Fruit fly (Drosophila melanogaster) whole organism, pupa: ENCODE data around the gene CG34028.

Source experiments
- CG10348 ChIP-seq: fragments of 200-800 bp; sonication (Bioruptor generic); IDR thresholded peaks from 2 replicates; pipeline ENCODE4 v1.3.6; 2022; ENCODE audit warnings: missing biosample characterization, missing genetic modification characterization
- CG12605 ChIP-seq: fragments of 200-800 bp; sonication (Bioruptor generic); IDR thresholded peaks from 2 replicates; pipeline ENCODE4 v1.3.6; 2022; ENCODE audit warnings: missing biosample characterization, missing genetic modification characterization
- CG13204 ChIP-seq: fragments of 200-800 bp; sonication (Bioruptor generic); optimal IDR thresholded peaks from 2 replicates; lab custom pipeline; 2018; ENCODE audit warnings: missing biosample characterization, mild to moderate bottlenecking, missing genetic modification characterization, moderate library complexity
- CG14655 ChIP-seq: fragments of 200-800 bp; sonication (Bioruptor generic); optimal IDR thresholded peaks from 3 replicates; lab custom pipeline; 2017; ENCODE audit warnings: mild to moderate bottlenecking, missing biosample characterization, missing genetic modification reagents, missing genetic modification characterization
- CG15710 ChIP-seq: fragments of 200-800 bp; sonication (Bioruptor generic); optimal IDR thresholded peaks from 2 replicates; lab custom pipeline; 2018; ENCODE audit warnings: missing biosample characterization, mild to moderate bottlenecking, missing genetic modification characterization, moderate library complexity
- CG17806 ChIP-seq: fragments of 200-800 bp; sonication (Bioruptor generic); optimal IDR thresholded peaks from 2 replicates; lab custom pipeline; 2018; ENCODE audit warnings: missing biosample characterization, mild to moderate bottlenecking, missing genetic modification characterization, moderate library complexity
- CG32121 ChIP-seq: fragments of 200-800 bp; sonication (Bioruptor generic); IDR thresholded peaks from 2 replicates; pipeline ENCODE4 v1.3.6; 2022; ENCODE audit warnings: missing biosample characterization, missing genetic modification characterization
- CG34367 ChIP-seq: fragments of 200-800 bp; sonication (Bioruptor generic); optimal IDR thresholded peaks from 2 replicates; lab custom pipeline; 2018; ENCODE audit warnings: missing biosample characterization, mild to moderate bottlenecking, missing genetic modification characterization
- CG4496 ChIP-seq: fragments of 200-800 bp; sonication (Bioruptor generic); IDR thresholded peaks from 3 replicates; pipeline ENCODE4 v1.3.6; 2022; ENCODE audit warnings: missing biosample characterization, missing genetic modification characterization
- CG8159 ChIP-seq: fragments of 200-800 bp; sonication (Bioruptor generic); optimal IDR thresholded peaks from 3 replicates; lab custom pipeline; 2018; ENCODE audit warnings: missing biosample characterization, mild to moderate bottlenecking, missing genetic modification characterization, moderate library complexity
- CG8301 ChIP-seq: fragments of 200-800 bp; sonication (Bioruptor generic); optimal IDR thresholded peaks from 2 replicates; lab custom pipeline; 2018; ENCODE audit warnings: missing biosample characterization, mild to moderate bottlenecking, missing genetic modification characterization
- CG9948 ChIP-seq: fragments of 200-800 bp; sonication (Bioruptor generic); optimal IDR thresholded peaks from 2 replicates; lab custom pipeline; 2018; ENCODE audit warnings: missing biosample characterization, mild to moderate bottlenecking, missing genetic modification characterization, moderate library complexity
- D1 ChIP-seq: fragments of 200-800 bp; sonication (Bioruptor generic); optimal IDR thresholded peaks from 2 replicates; lab custom pipeline; 2018; ENCODE audit warnings: missing biosample characterization, mild to moderate bottlenecking, missing genetic modification characterization, moderate library complexity
- EcR ChIP-seq: fragments of 200-800 bp; sonication (Bioruptor generic); optimal IDR thresholded peaks from 3 replicates; lab custom pipeline; 2019; ENCODE audit warnings: missing biosample characterization, missing genetic modification characterization, mild to moderate bottlenecking, moderate library complexity, missing genetic modification reagents
- Ets98B ChIP-seq: fragments of 200-800 bp; sonication (Bioruptor generic); IDR thresholded peaks from 2 replicates; pipeline ENCODE4 v1.3.6; 2022; ENCODE audit warnings: missing biosample characterization, missing genetic modification characterization
- Pif1A ChIP-seq: fragments of 200-800 bp; sonication (Bioruptor generic); optimal IDR thresholded peaks from 3 replicates; lab custom pipeline; 2016; ENCODE audit warnings: missing biosample characterization, missing genetic modification characterization
- Pif1B ChIP-seq: fragments of 200-800 bp; sonication (Bioruptor generic); optimal IDR thresholded peaks from 3 replicates; lab custom pipeline; 2016; ENCODE audit warnings: missing biosample characterization, missing genetic modification characterization
- Snoo ChIP-seq: fragments of 200-800 bp; sonication (Bioruptor generic); optimal IDR thresholded peaks from 3 replicates; lab custom pipeline; 2017; ENCODE audit warnings: missing biosample characterization, mild to moderate bottlenecking, missing genetic modification characterization, inconsistent platforms
- fd96Ca ChIP-seq: fragments of 200-800 bp; sonication (Bioruptor generic); IDR thresholded peaks from 3 replicates; pipeline ENCODE4 v1.3.6; 2022; ENCODE audit warnings: missing biosample characterization, missing genetic modification characterization
- gl ChIP-seq: fragments of 200-800 bp; sonication (Bioruptor generic); optimal IDR thresholded peaks from 2 replicates; lab custom pipeline; 2018; ENCODE audit warnings: missing biosample characterization, mild to moderate bottlenecking, missing genetic modification characterization
- rn ChIP-seq: fragments of 200-800 bp; sonication (Bioruptor generic); IDR thresholded peaks from 2 replicates; pipeline ENCODE4 v1.3.6; 2022; ENCODE audit warnings: missing biosample characterization, missing genetic modification characterization

CG34028 gene

DNA sequence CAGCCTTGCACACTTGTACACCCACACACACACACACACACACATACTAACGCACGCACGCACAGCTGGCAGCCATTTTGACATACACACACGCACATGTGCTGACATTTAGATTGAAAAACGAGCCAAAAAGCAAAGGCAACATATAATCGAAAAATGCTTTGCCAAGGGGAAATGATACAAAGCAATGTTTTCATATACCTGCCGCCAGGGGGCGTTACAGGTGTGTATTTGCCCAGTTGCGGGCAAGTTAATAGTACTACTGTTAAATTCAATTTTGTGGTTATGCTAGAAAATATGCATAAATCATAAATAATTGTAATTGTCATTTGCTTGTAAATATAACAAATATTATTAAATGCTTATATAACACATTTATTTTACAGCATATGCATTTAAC lies 21.1 kb downstream of the CG34028 start:
- TF ChIP-seq CG8159 (no peak), CG34367 (tag; lab: Kevin White, UChicago) (no peak), CG14655 (no peak), fd96Ca (no peak), CG32121 (GFP tag; lab: Robert Waterston, UW) (no peak), CG8301 (tag; lab: Kevin White, UChicago) (no peak), EcR (no peak), CG4496 (GFP tag; lab: Robert Waterston, UW) (no peak), CG15710 (tag; lab: Kevin White, UChicago) (no peak), Pif1A (no peak), gl (tag; lab: Kevin White, UChicago) (no peak), Pif1B (GFP tag; lab: Kevin White, UChicago) (no peak)

DNA sequence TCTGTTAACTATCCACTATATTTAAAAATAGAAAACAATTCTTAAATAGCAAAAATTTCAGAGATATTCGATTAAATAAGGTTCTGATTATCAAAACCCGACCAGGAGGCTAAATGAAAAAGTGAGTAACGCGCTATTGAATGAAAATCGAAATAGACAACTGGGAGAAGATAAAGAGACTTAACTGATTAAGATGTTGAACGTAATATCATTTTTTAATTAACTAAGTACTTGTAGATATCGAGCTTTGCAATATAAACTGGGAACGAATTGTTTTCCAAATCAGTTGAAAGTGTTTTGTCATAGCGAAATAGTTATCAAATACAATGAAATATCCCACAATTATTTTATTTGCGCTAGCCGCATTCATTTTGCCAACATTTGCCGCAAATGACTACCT lies 22.2 kb downstream of the CG34028 start, which contains the start of gene CG34026:
Gene CG34026, plus strand, starts transcription at position 301 of the 400 bp plus-strand sequence.
- no peak for TF ChIP-seq Snoo (tag; lab: Kevin White, UChicago)
- TF ChIP-seq CG9948 (tag; lab: Kevin White, UChicago): no peak
- no peak for TF ChIP-seq CG13204
- TF ChIP-seq EcR: no peak
- TF ChIP-seq rn (GFP tag; lab: Robert Waterston, UW): no peak
- no peak for TF ChIP-seq CG10348
- TF ChIP-seq Pif1B (GFP tag; lab: Kevin White, UChicago): no peak
- no peak for TF ChIP-seq CG8159
- no peak for TF ChIP-seq D1 (tag; lab: Kevin White, UChicago)
- no peak for TF ChIP-seq fd96Ca
- no peak for TF ChIP-seq Ets98B (GFP tag; lab: Robert Waterston, UW)

DNA sequence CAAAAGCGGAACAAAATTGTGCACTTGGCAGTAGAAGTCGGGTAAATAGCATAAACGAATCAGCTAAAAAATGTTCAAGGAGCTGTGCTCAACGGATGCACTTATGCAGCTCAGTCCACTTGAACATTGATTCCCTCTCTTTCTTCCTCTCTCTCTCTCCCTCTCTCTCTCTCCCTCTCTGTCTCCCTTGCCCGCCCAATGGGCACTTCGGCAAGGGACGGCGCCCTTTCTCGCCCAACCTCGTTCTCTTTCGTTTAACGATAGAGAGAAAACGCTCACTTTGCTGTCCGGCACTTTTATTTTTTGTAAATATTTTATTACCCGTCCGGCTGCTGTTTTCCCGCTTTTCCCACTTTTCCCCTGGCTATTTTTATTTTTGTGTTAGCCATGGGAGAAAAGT lies 33.1 kb downstream of the CG34028 start:
- TF ChIP-seq Ets98B (GFP tag; lab: Robert Waterston, UW): no peak
- TF ChIP-seq CG12605 (GFP tag; lab: Robert Waterston, UW): no peak
- TF ChIP-seq fd96Ca: no peak
- TF ChIP-seq Pif1B (GFP tag; lab: Kevin White, UChicago): no peak
- no peak for TF ChIP-seq CG13204
- TF ChIP-seq CG14655: no peak
- no peak for TF ChIP-seq CG9948 (tag; lab: Kevin White, UChicago)
- TF ChIP-seq CG8301 (tag; lab: Kevin White, UChicago): no peak
- TF ChIP-seq Pif1A: no peak
- no peak for TF ChIP-seq rn (GFP tag; lab: Robert Waterston, UW)

DNA sequence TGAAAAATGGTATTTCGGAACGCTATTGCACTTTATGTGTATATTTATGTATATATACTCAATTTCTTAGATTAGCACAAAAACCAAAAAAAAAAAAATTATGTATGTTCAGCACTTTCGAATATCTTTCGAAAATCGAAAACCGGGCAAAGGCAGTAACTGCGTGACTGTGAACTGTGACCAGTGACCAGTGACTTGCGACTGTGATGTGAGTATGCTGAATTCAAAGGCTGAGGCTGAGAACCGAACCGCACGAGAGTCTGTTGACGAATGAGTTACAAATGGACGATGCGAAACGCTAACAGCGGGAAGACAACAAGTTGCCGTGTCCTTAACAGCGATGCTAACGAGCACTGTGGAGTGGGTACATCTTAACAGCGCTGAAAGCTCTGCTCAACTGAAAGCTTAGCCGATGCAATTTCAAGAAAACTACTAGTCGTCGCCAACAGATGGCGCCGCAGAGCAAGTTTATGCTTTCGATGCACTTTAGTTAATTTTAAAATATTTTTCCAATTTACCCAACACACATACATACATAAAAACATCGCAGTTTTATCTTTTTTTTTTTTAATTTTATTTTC lies 39.3 kb downstream of the CG34028 start, which contains the start of gene CG32700:
Gene CG32700, minus strand, starts transcription at position 274 of the 581 bp plus-strand sequence.
- TF ChIP-seq CG15710 (tag; lab: Kevin White, UChicago) (no peak), gl (tag; lab: Kevin White, UChicago) (no peak), CG12605 (GFP tag; lab: Robert Waterston, UW) (peak; percentile 35; the same call in 1 of the 2 replicates), CG9948 (tag; lab: Kevin White, UChicago) (no peak), CG13204 (no peak), rn (GFP tag; lab: Robert Waterston, UW) (no peak), CG34367 (tag; lab: Kevin White, UChicago) (no peak), CG14655 (no peak), CG4496 (GFP tag; lab: Robert Waterston, UW) (0 out of 3 replicates have a peak, but pooled peaks have one; percentile 11)

DNA sequence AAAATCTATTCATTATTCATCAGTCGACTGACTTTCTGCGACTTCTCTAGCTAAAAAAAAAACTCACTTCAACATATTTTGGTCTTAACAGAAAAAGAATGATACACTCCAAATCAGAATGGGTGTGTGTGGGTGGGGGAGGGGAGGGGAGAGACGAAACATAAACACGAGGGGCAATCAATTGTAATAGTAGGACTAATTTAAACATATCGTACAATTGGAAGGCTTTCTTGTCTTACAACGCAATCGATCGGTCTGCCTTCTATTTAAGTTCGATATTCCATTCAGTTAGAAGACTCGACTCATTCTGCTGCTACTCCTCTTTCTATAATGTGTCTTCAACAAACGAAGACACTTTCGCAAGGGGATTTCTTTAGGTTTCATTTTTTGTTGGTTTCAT lies 39.9 kb downstream of the CG34028 start:
- TF ChIP-seq CG4496 (GFP tag; lab: Robert Waterston, UW) (no peak), EcR (no peak), gl (tag; lab: Kevin White, UChicago) (no peak), Snoo (tag; lab: Kevin White, UChicago) (no peak), CG9948 (tag; lab: Kevin White, UChicago) (no peak), D1 (tag; lab: Kevin White, UChicago) (no peak), CG10348 (no peak), CG8301 (tag; lab: Kevin White, UChicago) (no peak), CG12605 (GFP tag; lab: Robert Waterston, UW) (no peak), Pif1B (GFP tag; lab: Kevin White, UChicago) (no peak), CG8159 (no peak), CG32121 (GFP tag; lab: Robert Waterston, UW) (no peak), Ets98B (GFP tag; lab: Robert Waterston, UW) (no peak), CG34367 (tag; lab: Kevin White, UChicago) (no peak), CG13204 (no peak), CG17806 (tag; lab: Kevin White, UChicago) (no peak), Pif1A (no peak), rn (GFP tag; lab: Robert Waterston, UW) (no peak), CG14655 (no peak)

DNA sequence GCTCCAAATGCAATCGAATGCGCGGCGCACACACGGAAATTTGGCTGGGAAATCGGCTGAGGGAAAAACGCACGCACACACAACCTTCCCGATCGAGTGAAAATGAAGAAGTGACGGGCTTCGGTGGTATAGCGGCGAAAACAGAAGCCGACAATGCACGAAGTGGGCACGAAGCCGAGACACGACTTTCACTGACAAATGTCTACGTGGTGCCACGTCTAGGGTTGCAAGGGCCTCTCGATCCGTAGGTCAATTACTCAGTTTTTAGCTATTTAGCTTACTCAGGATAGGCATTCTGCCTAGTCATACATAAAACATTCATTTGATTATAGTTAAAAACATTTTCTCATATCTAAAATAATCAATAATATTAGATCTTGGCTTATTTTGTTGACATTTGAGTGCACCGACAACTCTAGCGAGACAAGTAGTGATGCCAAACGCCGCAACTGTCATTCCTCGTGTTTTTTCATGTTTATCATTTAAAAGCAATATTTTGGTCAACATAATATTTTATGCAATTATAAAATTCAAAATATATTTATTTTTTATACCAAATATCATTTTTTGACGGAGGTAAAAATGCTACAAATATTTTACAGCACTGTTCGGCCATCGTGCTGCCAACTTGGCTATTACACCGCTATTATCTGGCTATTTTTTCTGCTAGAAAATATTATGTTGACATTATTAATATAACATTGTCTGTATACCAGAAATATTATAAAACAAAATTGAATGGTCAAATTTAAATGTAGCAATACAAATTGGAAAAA lies 42.4 kb downstream of the CG34028 start:
- TF ChIP-seq CG17806 (tag; lab: Kevin White, UChicago): peak; percentile 83
- peak; percentile 84 for TF ChIP-seq CG15710 (tag; lab: Kevin White, UChicago)
- peak; percentile 77; the same call in 1 of the 2 replicates for TF ChIP-seq CG32121 (GFP tag; lab: Robert Waterston, UW)
- peak; percentile 80 for TF ChIP-seq CG9948 (tag; lab: Kevin White, UChicago)
- peak; percentile 82 for TF ChIP-seq CG8301 (tag; lab: Kevin White, UChicago)
- TF ChIP-seq Snoo (tag; lab: Kevin White, UChicago): peak; percentile 89
- TF ChIP-seq CG4496 (GFP tag; lab: Robert Waterston, UW): peak; percentile 93
- TF ChIP-seq CG8159: peak; percentile 89
- peak; percentile 87 for TF ChIP-seq Pif1A
- TF ChIP-seq rn (GFP tag; lab: Robert Waterston, UW): 0 out of 2 replicates have a peak, but pooled peaks have one; percentile 46
- no peak for TF ChIP-seq CG10348
- peak; percentile 59 for TF ChIP-seq gl (tag; lab: Kevin White, UChicago)
- TF ChIP-seq CG14655: peak; percentile 87
- peak; percentile 86 for TF ChIP-seq CG34367 (tag; lab: Kevin White, UChicago)
- peak; percentile 76 for TF ChIP-seq Pif1B (GFP tag; lab: Kevin White, UChicago)
- TF ChIP-seq fd96Ca: peak; percentile 84
- peak; percentile 87 for TF ChIP-seq Ets98B (GFP tag; lab: Robert Waterston, UW)
- peak; percentile 90 for TF ChIP-seq CG12605 (GFP tag; lab: Robert Waterston, UW)
- TF ChIP-seq EcR: peak; percentile 18
- TF ChIP-seq CG13204: peak; percentile 76
- TF ChIP-seq D1 (tag; lab: Kevin White, UChicago): no peak
